Fruit fly (Drosophila melanogaster): ENCODE measurements around the gene Wdr37.

Wdr37 gene

DNA sequence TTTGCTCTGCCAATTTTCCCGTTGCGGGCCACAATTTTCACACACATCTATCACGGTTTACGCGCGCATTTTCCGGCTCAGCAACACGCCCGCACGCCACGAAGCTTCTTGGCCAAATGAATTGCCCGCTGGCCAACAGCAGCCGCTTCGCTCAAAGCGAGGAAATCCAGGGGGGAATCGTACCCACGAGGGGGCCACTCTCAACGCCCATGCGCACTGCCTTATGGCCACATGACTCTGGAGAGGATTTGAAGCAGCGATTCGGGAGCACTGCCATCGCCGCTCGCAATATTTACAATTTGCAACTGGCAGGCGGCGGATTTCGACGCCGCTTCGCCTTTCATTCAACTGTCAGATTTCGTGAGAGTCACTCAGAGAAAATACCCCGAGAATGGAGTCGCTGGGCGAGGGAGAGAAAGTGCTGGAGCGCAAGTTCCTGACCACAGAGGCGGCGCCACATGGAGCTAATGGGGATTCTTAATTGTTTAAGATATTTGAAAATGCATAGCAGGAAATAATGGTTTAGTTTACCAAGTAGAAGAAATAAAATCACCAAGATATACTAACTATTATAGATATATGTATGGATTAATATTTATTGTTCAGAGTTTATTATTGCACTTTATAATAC, 41.8 kb downstream of the Wdr37 start, which contains the start of gene CG15803 (continued):
- TF ChIP-seq sna (GFP tag; IDR thresholded peaks at IDR 0.05; ENCODE audit: partially characterized antibody), result 0 out of 2 replicates have a peak, but pooled peaks have one; percentile 24
- TF ChIP-seq mam (GFP tag; optimal IDR thresholded peaks at IDR 0.05), result peak; percentile 18
- no peak for TF ChIP-seq NK7.1 (GFP tag; optimal IDR thresholded peaks at IDR 0.05)
- no peak for TF ChIP-seq CG1792 (GFP tag; optimal IDR thresholded peaks at IDR 0.05)
- no peak for TF ChIP-seq nom (GFP tag; optimal IDR thresholded peaks at IDR 0.05)
- TF ChIP-seq lov (optimal IDR thresholded peaks at IDR 0.05), result no peak
- no peak for TF ChIP-seq lov (GFP tag; IDR thresholded peaks at IDR 0.05)
- no peak for TF ChIP-seq psq (GFP tag; optimal IDR thresholded peaks at IDR 0.05)
- no peak for TF ChIP-seq sqz (GFP tag; optimal IDR thresholded peaks at IDR 0.05)
- no peak for TF ChIP-seq dmrt11E (tag; optimal IDR thresholded peaks at IDR 0.05)
- TF ChIP-seq NC2α (GFP tag; optimal IDR thresholded peaks at IDR 0.05), result no peak
- TF ChIP-seq bowl (GFP tag; IDR thresholded peaks at IDR 0.05), result no peak
- TF ChIP-seq amos (GFP tag; IDR thresholded peaks at IDR 0.05; ENCODE audit: partially characterized antibody), result no peak; the same call in 1 of the 2 replicates
- TF ChIP-seq row (GFP tag; IDR thresholded peaks at IDR 0.05), result peak; percentile 55; the same call in 2 of the 3 replicates
- no peak for TF ChIP-seq Dfd (GFP tag; optimal IDR thresholded peaks at IDR 0.05)
- peak; percentile 8 for TF ChIP-seq grau (tag; optimal IDR thresholded peaks at IDR 0.05)
- no peak for TF ChIP-seq Doc3 (GFP tag; IDR thresholded peaks at IDR 0.05; ENCODE audit: partially characterized antibody)
- no peak for TF ChIP-seq Doc2 (GFP tag; IDR thresholded peaks at IDR 0.05)
- TF ChIP-seq CG6254 (GFP tag; optimal IDR thresholded peaks at IDR 0.05), result no peak
- no peak for TF ChIP-seq fd64A (GFP tag; optimal IDR thresholded peaks at IDR 0.05)
- no peak for TF ChIP-seq Ets97D (GFP tag; optimal IDR thresholded peaks at IDR 0.05)
- TF ChIP-seq CG13894 (tag; optimal IDR thresholded peaks at IDR 0.05), result no peak
- peak; percentile 5 for TF ChIP-seq lab (GFP tag; optimal IDR thresholded peaks at IDR 0.05)
- 0 out of 2 replicates have a peak, but pooled peaks have one; percentile 37 for TF ChIP-seq CG32532 (GFP tag; IDR thresholded peaks at IDR 0.05)
- no peak for TF ChIP-seq fd96Cb (tag; optimal IDR thresholded peaks at IDR 0.05)
- TF ChIP-seq Bgb (GFP tag; IDR thresholded peaks at IDR 0.05; ENCODE audit: partially characterized antibody), result 0 out of 2 replicates have a peak, but pooled peaks have one; percentile 19
- no peak for TF ChIP-seq run (tag; optimal IDR thresholded peaks at IDR 0.05)
- no peak for TF ChIP-seq pros (GFP tag; optimal IDR thresholded peaks at IDR 0.05)
- TF ChIP-seq Deaf1 (tag; optimal IDR thresholded peaks at IDR 0.05), result peak; percentile 78
- TF ChIP-seq CG34422 (GFP tag; IDR thresholded peaks at IDR 0.05), result 0 out of 3 replicates have a peak, but pooled peaks have one; percentile 38
- no peak for TF ChIP-seq chif (GFP tag; optimal IDR thresholded peaks at IDR 0.05)
- TF ChIP-seq Oli (tag; optimal IDR thresholded peaks at IDR 0.05), result no peak
- TF ChIP-seq sisA (GFP tag; IDR thresholded peaks at IDR 0.05), result 0 out of 2 replicates have a peak, but pooled peaks have one; percentile 20
- TF ChIP-seq p53 (GFP tag; optimal IDR thresholded peaks at IDR 0.05), result no peak
- no peak for TF ChIP-seq CG10543 (GFP tag; optimal IDR thresholded peaks at IDR 0.05)
- TF ChIP-seq Camta (GFP tag; optimal IDR thresholded peaks at IDR 0.05), result no peak
- TF ChIP-seq CG12769 (tag; optimal IDR thresholded peaks at IDR 0.05), result peak; percentile 72
- no peak for TF ChIP-seq ap (GFP tag; IDR thresholded peaks at IDR 0.05)
- TF ChIP-seq ewg (GFP tag; optimal IDR thresholded peaks at IDR 0.05), result peak; percentile 89
- no peak for TF ChIP-seq CG4424 (GFP tag; optimal IDR thresholded peaks at IDR 0.05)
- peak; percentile 48 for TF ChIP-seq CG2120 (GFP tag; optimal IDR thresholded peaks at IDR 0.05)
- TF ChIP-seq CG17829 (tag; optimal IDR thresholded peaks at IDR 0.05), result no peak
- peak; percentile 36 for TF ChIP-seq Ets65A (GFP tag)
- TF ChIP-seq CG2202 (tag; optimal IDR thresholded peaks at IDR 0.05), result no peak
- TF ChIP-seq CG10959 (GFP tag; IDR thresholded peaks at IDR 0.05), result no peak
- 0 out of 2 replicates have a peak, but pooled peaks have one; percentile 5 for TF ChIP-seq MBD-R2 (GFP tag; IDR thresholded peaks at IDR 0.05)
- TF ChIP-seq CG12391 (tag; optimal IDR thresholded peaks at IDR 0.05), result peak; percentile 5
- no peak for TF ChIP-seq CG17912 (GFP tag; optimal IDR thresholded peaks at IDR 0.05)
- TF ChIP-seq pum (GFP tag; optimal IDR thresholded peaks at IDR 0.05), result no peak
